Fruit fly (Drosophila melanogaster) whole organism, embryonic: Measurements from ENCODE around the gene CG34276.

ENCODE experiments used
- Atf6 ChIP-seq: fragments of 200-800 bp; sonication (Bioruptor generic); IDR thresholded peaks from 2 replicates; pipeline ENCODE4 v1.3.6; 2022; ENCODE audit warnings: missing biosample characterization, missing genetic modification characterization
- Blimp-1 ChIP-seq: fragments of 200-800 bp; sonication (Bioruptor generic); optimal IDR thresholded peaks from 3 replicates; lab custom pipeline; 2018; ENCODE audit warnings: missing biosample characterization, missing genetic modification characterization, mild to moderate bottlenecking, moderate library complexity, missing genetic modification reagents
- BtbVII ChIP-seq: fragments of 200-800 bp; sonication (Bioruptor generic); optimal IDR thresholded peaks from 3 replicates; lab custom pipeline; 2017; ENCODE audit warnings: missing biosample characterization, mild to moderate bottlenecking, missing genetic modification characterization
- CG10147 ChIP-seq: fragments of 200-800 bp; sonication (Bioruptor generic); optimal IDR thresholded peaks from 2 replicates; lab custom pipeline; 2019; ENCODE audit warnings: missing biosample characterization, mild to moderate bottlenecking, missing genetic modification characterization, moderate library complexity
- CG10267 ChIP-seq: fragments of 200-800 bp; sonication (Bioruptor generic); optimal IDR thresholded peaks from 2 replicates; lab custom pipeline; 2018; ENCODE audit warnings: missing biosample characterization, mild to moderate bottlenecking, missing genetic modification characterization, moderate library complexity
- CG10321 ChIP-seq: fragments of 200-800 bp; sonication (Bioruptor generic); IDR thresholded peaks from 2 replicates; pipeline ENCODE4 v1.3.6; 2022; ENCODE audit warnings: missing biosample characterization, missing genetic modification characterization
- CG10565 ChIP-seq: fragments of 200-800 bp; sonication (Bioruptor generic); optimal IDR thresholded peaks from 3 replicates; lab custom pipeline; 2016; ENCODE audit warnings: missing biosample characterization, mild to moderate bottlenecking, missing genetic modification characterization
- CG12659 ChIP-seq: fragments of 200-800 bp; sonication (Bioruptor generic); optimal IDR thresholded peaks from 3 replicates; lab custom pipeline; 2017; ENCODE audit warnings: mild to moderate bottlenecking, missing biosample characterization, missing genetic modification reagents, missing genetic modification characterization
- CG14441 ChIP-seq: fragments of 200-800 bp; sonication (Bioruptor generic); IDR thresholded peaks from 2 replicates; pipeline ENCODE4 v1.3.6; 2022; ENCODE audit warnings: missing biosample characterization, missing genetic modification characterization
- CG14667 ChIP-seq: fragments of 200-800 bp; sonication (Bioruptor generic); IDR thresholded peaks from 2 replicates; pipeline ENCODE4 v1.3.6; 2022; ENCODE audit warnings: missing biosample characterization, missing genetic modification characterization
- CG18262 ChIP-seq: fragments of 200-800 bp; optimal IDR thresholded peaks from 3 replicates; lab custom pipeline; 2019; ENCODE audit warnings: missing biosample characterization, mild to moderate bottlenecking, missing genetic modification characterization, moderate library complexity
- CG2875 ChIP-seq: fragments of 200-800 bp; sonication (Bioruptor generic); optimal IDR thresholded peaks from 2 replicates; lab custom pipeline; 2017; ENCODE audit warnings: missing biosample characterization, mild to moderate bottlenecking, missing genetic modification characterization, missing genetic modification reagents
- CG3065 ChIP-seq: fragments of 200-800 bp; sonication (Bioruptor generic); optimal IDR thresholded peaks from 2 replicates; lab custom pipeline; 2016; ENCODE audit warnings: missing biosample characterization, missing genetic modification characterization
- CG32767 ChIP-seq: fragments of 200-800 bp; sonication (Bioruptor generic); IDR thresholded peaks from 2 replicates; pipeline ENCODE4 v1.3.6; 2022; ENCODE audit warnings: missing biosample characterization, missing genetic modification characterization
- CG7357 ChIP-seq: fragments of 200-800 bp; sonication (Bioruptor generic); IDR thresholded peaks from 3 replicates; pipeline ENCODE4 v1.3.6; 2022; ENCODE audit warnings: missing biosample characterization, missing genetic modification characterization
- CG7963 ChIP-seq: fragments of 200-800 bp; sonication (Bioruptor generic); IDR thresholded peaks from 3 replicates; pipeline ENCODE4 v1.3.6; 2022; ENCODE audit warnings: missing biosample characterization, missing genetic modification characterization; ENCODE audit not compliant: partially characterized antibody
- CG8281 ChIP-seq: fragments of 200-800 bp; sonication (Bioruptor generic); optimal IDR thresholded peaks from 2 replicates; lab custom pipeline; 2018; ENCODE audit warnings: missing biosample characterization, mild to moderate bottlenecking, missing genetic modification characterization, moderate library complexity
- CG9215 ChIP-seq: fragments of 200-800 bp; sonication (Bioruptor generic); IDR thresholded peaks from 2 replicates; pipeline ENCODE4 v1.3.6; 2022; ENCODE audit warnings: missing biosample characterization, missing genetic modification characterization
- CG9876 ChIP-seq: fragments of 200-800 bp; sonication (Bioruptor generic); optimal IDR thresholded peaks from 2 replicates; lab custom pipeline; 2016; ENCODE audit warnings: missing biosample characterization, missing genetic modification characterization
- Chrac-16 ChIP-seq: fragments of 200-800 bp; sonication (Bioruptor generic); optimal IDR thresholded peaks from 3 replicates; lab custom pipeline; 2016; ENCODE audit warnings: missing biosample characterization, missing genetic modification characterization
- Doc2 ChIP-seq: fragments of 200-800 bp; sonication (Bioruptor generic); IDR thresholded peaks from 2 replicates; pipeline ENCODE4 v1.3.6; 2022; ENCODE audit warnings: missing biosample characterization, missing genetic modification characterization
- MESR4 ChIP-seq: fragments of 200-800 bp; sonication (Bioruptor generic); optimal IDR thresholded peaks from 2 replicates; lab custom pipeline; 2018; ENCODE audit warnings: missing biosample characterization, mild to moderate bottlenecking, missing genetic modification characterization, moderate library complexity
- Sox102F ChIP-seq: fragments of 200-800 bp; sonication (Bioruptor generic); optimal IDR thresholded peaks from 2 replicates; lab custom pipeline; 2018; ENCODE audit warnings: missing biosample characterization, mild to moderate bottlenecking, missing genetic modification characterization, moderate library complexity
- Sry-δ ChIP-seq: fragments of 200-800 bp; sonication (Bioruptor generic); optimal IDR thresholded peaks from 2 replicates; lab custom pipeline; 2016; ENCODE audit warnings: missing biosample characterization, missing genetic modification characterization
- Ssrp ChIP-seq: fragments of 200-800 bp; sonication (Bioruptor generic); optimal IDR thresholded peaks from 2 replicates; lab custom pipeline; 2018; ENCODE audit warnings: missing biosample characterization, mild to moderate bottlenecking, missing genetic modification characterization, moderate library complexity
- Usf ChIP-seq: fragments of 200-800 bp; sonication (Bioruptor generic); optimal IDR thresholded peaks from 2 replicates; lab custom pipeline; 2017; ENCODE audit warnings: missing genotype, missing biosample characterization, missing genetic modification characterization
- ac ChIP-seq: fragments of 200-800 bp; sonication (Bioruptor generic); optimal IDR thresholded peaks from 3 replicates; lab custom pipeline; 2017; ENCODE audit warnings: missing biosample characterization, mild to moderate bottlenecking, missing genetic modification characterization
- amos ChIP-seq: fragments of 200-800 bp; sonication (Bioruptor generic); IDR thresholded peaks from 2 replicates; pipeline ENCODE4 v1.3.6; 2022; ENCODE audit warnings: missing biosample characterization, missing genetic modification characterization; ENCODE audit not compliant: partially characterized antibody
- ase ChIP-seq: fragments of 200-800 bp; sonication (Bioruptor generic); IDR thresholded peaks from 3 replicates; pipeline ENCODE4 v1.3.6; 2022; ENCODE audit warnings: missing biosample characterization, missing genetic modification characterization
- cad ChIP-seq: fragments of >200 bp; optimal IDR thresholded peaks from 2 replicates; lab custom pipeline; 2017; ENCODE audit warnings: missing biosample characterization, missing genetic modification characterization
- cato ChIP-seq: fragments of 200-800 bp; sonication (Bioruptor generic); optimal IDR thresholded peaks from 2 replicates; lab custom pipeline; 2016; ENCODE audit warnings: missing biosample characterization, missing genetic modification characterization, borderline replicate concordance
- chn ChIP-seq: fragments of 200-800 bp; sonication (Bioruptor generic); optimal IDR thresholded peaks from 2 replicates; lab custom pipeline; 2016; ENCODE audit warnings: missing biosample characterization, missing genetic modification characterization
- disco-r ChIP-seq: fragments of 200-800 bp; sonication (Bioruptor generic); optimal IDR thresholded peaks from 2 replicates; lab custom pipeline; 2016; ENCODE audit warnings: missing biosample characterization, missing genetic modification characterization
- gt ChIP-seq: fragments of 200-800 bp; sonication (Bioruptor generic); IDR thresholded peaks from 2 replicates; pipeline ENCODE4 v1.3.6; 2022; ENCODE audit warnings: missing biosample characterization, missing genetic modification characterization
- hbn ChIP-seq: fragments of 200-800 bp; sonication (Bioruptor generic); IDR thresholded peaks from 2 replicates; pipeline ENCODE4 v1.3.6; 2022; ENCODE audit warnings: missing biosample characterization, missing genetic modification characterization; ENCODE audit not compliant: partially characterized antibody
- inv ChIP-seq: fragments of 200-800 bp; sonication (Bioruptor generic); IDR thresholded peaks from 2 replicates; pipeline ENCODE4 v1.3.6; 2022; ENCODE audit warnings: missing biosample characterization, missing genetic modification characterization; ENCODE audit not compliant: partially characterized antibody
- lab ChIP-seq: fragments of 200-800 bp; sonication (Bioruptor generic); optimal IDR thresholded peaks from 3 replicates; lab custom pipeline; 2017; ENCODE audit warnings: missing biosample characterization, missing genetic modification characterization, mild to moderate bottlenecking, moderate library complexity, missing genetic modification reagents
- lmd ChIP-seq: fragments of 200-800 bp; sonication (Bioruptor generic); IDR thresholded peaks from 2 replicates; pipeline ENCODE4 v1.3.6; 2022; ENCODE audit warnings: missing biosample characterization, missing genetic modification characterization
- lola ChIP-seq, 3 experiments: fragments of >200 bp in 2 of 3; fragments of 200-800 bp in 1 of 3; sonication (Bioruptor generic) in 1 of 3; optimal IDR thresholded peaks; 2 replicates each; lab custom pipeline; 2017 to 2019; ENCODE audit warnings: missing biosample characterization in 3 of 3, missing genetic modification characterization in 3 of 3, mild to moderate bottlenecking in 1 of 3, moderate library complexity in 1 of 3
- pzg ChIP-seq: fragments of 200-800 bp; sonication (Bioruptor generic); optimal IDR thresholded peaks from 3 replicates; lab custom pipeline; 2018; ENCODE audit warnings: missing biosample characterization, mild to moderate bottlenecking, missing genetic modification characterization, moderate library complexity
- ro ChIP-seq: fragments of 200-800 bp; sonication (Bioruptor generic); IDR thresholded peaks from 2 replicates; pipeline ENCODE4 v1.3.6; 2022; ENCODE audit warnings: missing biosample characterization, missing genetic modification characterization
- sc ChIP-seq, 3 experiments: fragments of >200 bp in 2 of 3; fragments of 200-800 bp in 1 of 3; sonication (Bioruptor generic) in 1 of 3; optimal IDR thresholded peaks; 2 replicates in 2 of 3; 3 replicates in 1 of 3; lab custom pipeline; 2017; ENCODE audit warnings: mild to moderate bottlenecking in 1 of 3, missing biosample characterization in 1 of 3, missing genetic modification characterization in 1 of 3, missing genetic modification reagents in 1 of 3
- sim ChIP-seq: fragments of 200-800 bp; sonication (Bioruptor generic); IDR thresholded peaks from 2 replicates; pipeline ENCODE4 v1.3.6; 2022; ENCODE audit warnings: missing biosample characterization, missing genetic modification characterization
- sima ChIP-seq: fragments of 200-800 bp; sonication (Bioruptor generic); optimal IDR thresholded peaks from 2 replicates; lab custom pipeline; 2016; ENCODE audit warnings: missing biosample characterization, missing genetic modification characterization
- slou ChIP-seq: fragments of 200-800 bp; sonication (Bioruptor generic); optimal IDR thresholded peaks from 3 replicates; lab custom pipeline; 2016; ENCODE audit warnings: missing biosample characterization, missing genetic modification characterization
- slp2 ChIP-seq: fragments of 200-800 bp; sonication (Bioruptor generic); optimal IDR thresholded peaks from 2 replicates; lab custom pipeline; 2016; ENCODE audit warnings: missing biosample characterization, missing genetic modification characterization
- sug ChIP-seq: fragments of 200-800 bp; optimal IDR thresholded peaks from 2 replicates; lab custom pipeline; 2019; ENCODE audit warnings: missing biosample characterization, mild to moderate bottlenecking, missing genetic modification characterization, moderate library complexity
- tgo ChIP-seq: fragments of 200-800 bp; sonication (Bioruptor generic); IDR thresholded peaks from 3 replicates; pipeline ENCODE4 v1.3.6; 2022; ENCODE audit warnings: missing biosample characterization, missing genetic modification characterization
- zen ChIP-seq: fragments of 200-800 bp; sonication (Bioruptor generic); optimal IDR thresholded peaks from 3 replicates; lab custom pipeline; 2018; ENCODE audit warnings: missing biosample characterization, mild to moderate bottlenecking, missing genetic modification characterization, moderate library complexity
- zfh2 ChIP-seq: fragments of 200-800 bp; sonication (Bioruptor generic); optimal IDR thresholded peaks from 2 replicates; lab custom pipeline; 2016; ENCODE audit warnings: missing biosample characterization, missing genetic modification characterization

The CG34276 gene

DNA sequence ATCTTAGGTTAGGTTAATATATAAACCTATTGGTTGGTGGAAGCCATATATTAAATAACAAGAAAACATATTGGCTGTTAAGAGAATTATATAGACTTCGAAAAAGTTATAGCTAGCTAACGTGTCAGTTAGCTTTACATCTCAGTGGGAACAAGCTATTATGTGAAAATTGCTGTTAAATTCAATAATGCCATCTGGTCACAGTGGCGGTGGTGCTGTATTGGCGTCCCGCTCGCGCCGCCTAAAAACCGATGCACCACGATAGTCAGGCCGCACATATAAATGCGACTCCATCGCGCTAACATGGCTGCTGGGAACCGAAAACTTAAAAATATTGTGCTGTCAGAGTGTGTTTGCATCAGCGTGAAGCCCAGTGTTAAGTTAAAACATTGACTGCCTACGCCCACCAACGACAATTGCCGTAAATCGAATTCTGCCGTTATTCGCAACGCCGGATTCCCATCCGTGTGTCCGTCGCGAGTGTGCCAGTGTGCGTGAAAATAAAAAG lies 47.6 kb downstream of the CG34276 start, which contains the start of gene Hel89B (continued):
- TF ChIP-seq BtbVII (GFP tag; lab: Kevin White, UChicago) (peak; percentile 13), CG2875 (GFP tag; lab: Kevin White, UChicago) (no peak), lab (peak; percentile 6), ase (GFP tag; lab: Robert Waterston, UW) (no peak), CG10565 (GFP tag; lab: Kevin White, UChicago) (peak; percentile 6), CG14441 (no peak), CG10267 (peak; percentile 72), CG18262 (tag; lab: Kevin White, UChicago) (peak; percentile 45), ro (GFP tag; lab: Robert Waterston, UW) (no peak), lola (GFP tag; optimal IDR thresholded peaks at IDR 0.05; lab: Kevin White, UChicago) (peak in 2 of 3 experiments; percentile 57 to 99), CG3065 (GFP tag; lab: Kevin White, UChicago) (no peak), Sry-δ (GFP tag; lab: Kevin White, UChicago) (peak; percentile 96), sima (GFP tag; lab: Kevin White, UChicago) (peak; percentile 20), cad (GFP tag; lab: Kevin White, UChicago) (no peak), slou (GFP tag; lab: Kevin White, UChicago) (peak; percentile 42), disco-r (GFP tag; lab: Kevin White, UChicago) (no peak), gt (GFP tag; lab: Robert Waterston, UW) (no peak), CG10147 (GFP tag; lab: Kevin White, UChicago) (peak; percentile 13), CG32767 (GFP tag; lab: Robert Waterston, UW) (no peak), CG9876 (peak; percentile 55), amos (GFP tag; lab: Robert Waterston, UW) (no peak), zen (tag; lab: Kevin White, UChicago) (peak; percentile 73), Ssrp (tag; lab: Kevin White, UChicago) (peak; percentile 63), Sox102F (GFP tag; lab: Kevin White, UChicago) (peak; percentile 67), slp2 (GFP tag; lab: Kevin White, UChicago) (peak; percentile 38), CG7357 (GFP tag; lab: Robert Waterston, UW) (peak; percentile 100), Usf (GFP tag; lab: Kevin White, UChicago) (peak; percentile 37), Atf6 (no peak), sc (optimal IDR thresholded peaks at IDR 0.05; lab: Kevin White, UChicago) (no peak), sc (GFP tag; optimal IDR thresholded peaks at IDR 0.05; lab: Kevin White, UChicago) (no peak), MESR4 (GFP tag; lab: Kevin White, UChicago) (peak; percentile 97), CG10321 (no peak), cato (GFP tag; lab: Kevin White, UChicago) (peak; percentile 46), CG14667 (no peak), zfh2 (peak; percentile 73), sim (no peak), lmd (GFP tag; lab: Robert Waterston, UW) (no peak), Doc2 (GFP tag; lab: Robert Waterston, UW) (no peak), CG7963 (GFP tag; lab: Robert Waterston, UW) (no peak), CG9215 (GFP tag; lab: Robert Waterston, UW) (no peak), pzg (peak; percentile 89), ac (GFP tag; lab: Kevin White, UChicago) (no peak), hbn (no peak), CG12659 (GFP tag; lab: Kevin White, UChicago) (peak; percentile 84), Chrac-16 (GFP tag; lab: Kevin White, UChicago) (peak; percentile 67), sug (tag; lab: Kevin White, UChicago) (peak; percentile 69), inv (GFP tag; lab: Robert Waterston, UW) (no peak), Blimp-1 (GFP tag; lab: Kevin White, UChicago) (peak; percentile 47), tgo (GFP tag; lab: Robert Waterston, UW) (no peak), CG8281 (tag; lab: Kevin White, UChicago) (no peak), chn (peak; percentile 45)
